Worm (Caenorhabditis elegans) whole organism, early embryonic: ENCODE results near the gene sdc-2.

Experiments used
- B0310.2 ChIP-seq: sonication (generic microtip); optimal IDR thresholded peaks from 2 replicates; lab custom pipeline; 2016; ENCODE audit warnings: mild to moderate bottlenecking, missing genetic modification characterization, missing compliant biosample characterization
- F13C5.2 ChIP-seq: sonication (generic microtip); optimal IDR thresholded peaks from 2 replicates; lab custom pipeline; 2017; ENCODE audit warnings: mild to moderate bottlenecking, missing genetic modification characterization, inconsistent platforms, missing compliant biosample characterization
- aly-1 ChIP-seq: sonication (generic microtip); optimal IDR thresholded peaks from 2 replicates; lab custom pipeline; 2016; ENCODE audit warnings: missing genetic modification characterization, missing compliant biosample characterization
- ama-1 ChIP-seq: fragments of 150-350 bp; optimal IDR thresholded peaks from 2 replicates; lab custom pipeline; 2014
- ceh-13 ChIP-seq: fragments of 200-800 bp; sonication (Bioruptor generic); optimal IDR thresholded peaks from 2 replicates; lab custom pipeline; 2018; ENCODE audit warnings: mild to moderate bottlenecking, missing genetic modification characterization, missing compliant biosample characterization
- ceh-36 ChIP-seq: sonication (generic microtip); optimal IDR thresholded peaks from 2 replicates; lab custom pipeline; 2016; ENCODE audit warnings: missing genetic modification characterization, inconsistent platforms, missing compliant biosample characterization
- ets-7 ChIP-seq: sonication (generic microtip); optimal IDR thresholded peaks from 2 replicates; lab custom pipeline; 2016; ENCODE audit warnings: missing genotype, missing genetic modification characterization, missing compliant biosample characterization
- flt-1 ChIP-seq: fragments of 200-800 bp; sonication (Bioruptor generic); IDR thresholded peaks from 2 replicates; pipeline ENCODE4 v1.3.6; 2022; ENCODE audit warnings: missing genetic modification characterization, missing compliant biosample characterization
- hmbx-1 ChIP-seq: sonication (generic microtip); optimal IDR thresholded peaks from 2 replicates; lab custom pipeline; 2016; ENCODE audit warnings: mild to moderate bottlenecking, missing genetic modification characterization, missing compliant biosample characterization
- hmg-4 ChIP-seq: fragments of 200-800 bp; sonication (Bioruptor generic); optimal IDR thresholded peaks from 2 replicates; lab custom pipeline; 2018; ENCODE audit warnings: mild to moderate bottlenecking, missing genetic modification characterization, missing compliant biosample characterization
- hnd-1 ChIP-seq: sonication (generic microtip); optimal IDR thresholded peaks from 2 replicates; lab custom pipeline; 2016; ENCODE audit warnings: missing genetic modification characterization, missing compliant biosample characterization
- pes-1 ChIP-seq: fragments of 200-800 bp; sonication (Bioruptor generic); IDR thresholded peaks from 2 replicates; pipeline ENCODE4 v1.3.6; 2022; ENCODE audit warnings: missing genetic modification reagents, missing genetic modification characterization, missing compliant biosample characterization
- scrt-1 ChIP-seq: fragments of 200-800 bp; sonication (Bioruptor generic); IDR thresholded peaks from 2 replicates; pipeline ENCODE4 v1.3.6; 2022; ENCODE audit warnings: missing genetic modification characterization, missing compliant biosample characterization
- sea-1 ChIP-seq: fragments of 200-800 bp; sonication (Bioruptor generic); conservative IDR thresholded peaks from 2 replicates; pipeline ENCODE4 v1.3.6; 2022; ENCODE audit warnings: missing genetic modification characterization, missing compliant biosample characterization
- tbx-11 ChIP-seq: fragments of 200-800 bp; sonication (Bioruptor generic); IDR thresholded peaks from 2 replicates; pipeline ENCODE4 v1.3.6; 2022; ENCODE audit warnings: missing genetic modification characterization, missing compliant biosample characterization
- tbx-37 ChIP-seq: fragments of 200-800 bp; sonication (Bioruptor generic); conservative IDR thresholded peaks from 2 replicates; pipeline ENCODE4 v1.3.6; 2022; ENCODE audit warnings: missing genetic modification reagents, missing genetic modification characterization, missing compliant biosample characterization
- tra-4 ChIP-seq: sonication (generic microtip); optimal IDR thresholded peaks from 2 replicates; lab custom pipeline; 2017; ENCODE audit warnings: missing genetic modification characterization, missing compliant biosample characterization

Gene sdc-2

ce11 chrX:11558156-11558555, 35.6 kb downstream of the sdc-2 start:
- no peak for TF ChIP-seq hmbx-1
- no peak for TF ChIP-seq tbx-37 (GFP tag; lab: Robert Waterston, UW)
- no peak for TF ChIP-seq aly-1 (tag; lab: Kevin White, UChicago)
- no peak for TF ChIP-seq ets-7 (tag; lab: Kevin White, UChicago)
- no peak for TF ChIP-seq ama-1 (lab: Kevin White, UChicago)
- TF ChIP-seq F13C5.2 (tag; lab: Kevin White, UChicago) = no peak
- no peak for TF ChIP-seq tra-4 (tag; lab: Kevin White, UChicago)
- no peak for TF ChIP-seq hnd-1 (tag; lab: Kevin White, UChicago)
- TF ChIP-seq scrt-1 (GFP tag; lab: Robert Waterston, UW) = no peak
- no peak for TF ChIP-seq ceh-36 (tag; lab: Kevin White, UChicago)
- no peak for TF ChIP-seq ceh-13 (GFP tag; lab: Kevin White, UChicago)
- TF ChIP-seq sea-1 (GFP tag; lab: Robert Waterston, UW) = no peak
- TF ChIP-seq flt-1 = no peak
- no peak for TF ChIP-seq hmg-4 (GFP tag; lab: Kevin White, UChicago)

DNA sequence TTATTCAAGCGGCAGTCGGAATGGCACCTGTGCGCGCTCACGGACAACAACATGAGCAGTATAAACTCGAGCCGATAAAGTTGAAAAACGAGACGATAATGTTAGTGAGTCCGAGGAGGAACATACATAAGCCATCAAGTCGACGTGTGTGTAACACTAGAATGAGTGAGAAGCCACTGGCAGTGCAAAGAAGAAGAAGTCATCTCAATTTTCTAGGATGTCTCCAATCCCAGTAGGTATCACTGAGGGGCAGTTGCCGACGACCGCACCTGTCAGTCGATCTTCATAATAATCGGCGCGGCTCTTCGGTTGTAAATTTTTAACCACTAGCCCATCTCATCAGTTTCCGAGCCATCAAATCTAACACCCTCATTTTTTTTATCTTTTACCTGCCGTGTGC, 37.6 kb downstream of the sdc-2 start:
- TF ChIP-seq B0310.2 (tag; lab: Kevin White, UChicago) (no peak), hmbx-1 (no peak), ets-7 (tag; lab: Kevin White, UChicago) (no peak), tbx-11 (GFP tag; lab: Robert Waterston, UW) (no peak), scrt-1 (GFP tag; lab: Robert Waterston, UW) (no peak), F13C5.2 (tag; lab: Kevin White, UChicago) (no peak), tbx-37 (GFP tag; lab: Robert Waterston, UW) (no peak), ama-1 (lab: Kevin White, UChicago) (no peak), ceh-13 (GFP tag; lab: Kevin White, UChicago) (no peak), hnd-1 (tag; lab: Kevin White, UChicago) (no peak), flt-1 (no peak), hmg-4 (GFP tag; lab: Kevin White, UChicago) (no peak), sea-1 (GFP tag; lab: Robert Waterston, UW) (no peak), ceh-36 (tag; lab: Kevin White, UChicago) (no peak)

DNA sequence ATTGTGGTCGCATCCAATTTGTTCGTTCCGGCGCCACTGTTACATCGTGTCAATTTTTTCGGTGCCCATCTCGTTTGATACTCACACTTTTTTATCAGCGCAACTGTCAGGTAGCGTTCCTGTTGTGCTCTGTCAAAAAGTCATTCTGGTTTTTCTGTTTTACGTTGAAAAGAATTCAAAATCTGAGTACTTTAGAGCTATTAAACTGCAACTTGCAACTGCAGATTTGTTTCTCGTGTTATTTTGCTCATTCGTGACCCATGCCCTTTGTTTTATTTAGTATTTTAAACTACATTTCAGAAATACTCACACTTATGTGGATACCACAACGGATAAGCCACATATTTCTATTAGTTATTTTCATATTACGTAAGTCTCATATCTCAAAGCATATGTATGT, 38.1 kb downstream of the sdc-2 start, which contains the start of gene lev-8:
TSS of gene lev-8 (plus strand) at position 301 of the 400 bp plus-strand sequence.
- no peak for TF ChIP-seq ets-7 (tag; lab: Kevin White, UChicago)
- no peak for TF ChIP-seq hnd-1 (tag; lab: Kevin White, UChicago)
- TF ChIP-seq tbx-37 (GFP tag; lab: Robert Waterston, UW) = no peak
- TF ChIP-seq hmbx-1 = no peak
- TF ChIP-seq scrt-1 (GFP tag; lab: Robert Waterston, UW) = no peak
- no peak for TF ChIP-seq F13C5.2 (tag; lab: Kevin White, UChicago)
- TF ChIP-seq flt-1 = no peak
- TF ChIP-seq ceh-36 (tag; lab: Kevin White, UChicago) = no peak

DNA sequence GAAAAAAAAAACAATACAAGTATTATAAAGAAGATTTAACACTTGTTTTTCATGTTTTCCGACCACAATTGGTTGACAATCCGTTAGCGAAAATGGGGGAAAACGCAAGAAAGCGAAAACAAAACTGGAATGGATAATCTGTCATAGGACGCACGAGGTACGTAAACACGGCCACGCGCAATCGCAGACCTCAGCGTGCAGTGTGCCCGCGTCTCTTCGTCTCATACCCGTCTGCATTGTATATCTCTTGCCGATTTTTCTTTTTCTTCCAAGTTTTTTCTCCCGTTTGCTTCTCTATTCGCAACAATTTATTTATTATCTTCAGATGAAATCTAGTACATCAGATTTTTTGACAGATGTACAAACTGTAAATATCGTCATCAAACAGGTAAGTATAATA, 41.2 kb downstream of the sdc-2 start, which contains the start of gene trpp-9:
TSS of gene trpp-9 (plus strand) at position 261 of the 400 bp plus-strand sequence.
- TF ChIP-seq hnd-1 (tag; lab: Kevin White, UChicago) (no peak), pes-1 (GFP tag; lab: Robert Waterston, UW) (no peak), hmbx-1 (no peak), hmg-4 (GFP tag; lab: Kevin White, UChicago) (peak; percentile 58), tbx-11 (GFP tag; lab: Robert Waterston, UW) (no peak), tbx-37 (GFP tag; lab: Robert Waterston, UW) (no peak), sea-1 (GFP tag; lab: Robert Waterston, UW) (no peak), scrt-1 (GFP tag; lab: Robert Waterston, UW) (no peak), flt-1 (no peak), tra-4 (tag; lab: Kevin White, UChicago) (no peak), B0310.2 (tag; lab: Kevin White, UChicago) (no peak), ceh-13 (GFP tag; lab: Kevin White, UChicago) (no peak), ets-7 (tag; lab: Kevin White, UChicago) (no peak), ceh-36 (tag; lab: Kevin White, UChicago) (no peak), F13C5.2 (tag; lab: Kevin White, UChicago) (peak; percentile 78), aly-1 (tag; lab: Kevin White, UChicago) (no peak), ama-1 (lab: Kevin White, UChicago) (no peak)

- no peak for TF ChIP-seq F13C5.2 (tag; lab: Kevin White, UChicago)
- TF ChIP-seq ceh-36 (tag; lab: Kevin White, UChicago) = no peak
- TF ChIP-seq hnd-1 (tag; lab: Kevin White, UChicago) = no peak
- no peak for TF ChIP-seq B0310.2 (tag; lab: Kevin White, UChicago)
Observed at ce11 chrX:11569744-11570359, 47.3 kb downstream of the sdc-2 start.

- TF ChIP-seq scrt-1 (GFP tag; lab: Robert Waterston, UW) (no peak), hnd-1 (tag; lab: Kevin White, UChicago) (no peak), pes-1 (GFP tag; lab: Robert Waterston, UW) (no peak)
Observed at ce11 chrX:11571714-11572113, 49.2 kb downstream of the sdc-2 start.

- TF ChIP-seq tra-4 (tag; lab: Kevin White, UChicago) = no peak
- TF ChIP-seq hmg-4 (GFP tag; lab: Kevin White, UChicago) = no peak
- TF ChIP-seq ceh-36 (tag; lab: Kevin White, UChicago) = no peak
- TF ChIP-seq flt-1 = no peak
- no peak for TF ChIP-seq B0310.2 (tag; lab: Kevin White, UChicago)
- no peak for TF ChIP-seq sea-1 (GFP tag; lab: Robert Waterston, UW)
- no peak for TF ChIP-seq scrt-1 (GFP tag; lab: Robert Waterston, UW)
- no peak for TF ChIP-seq tbx-11 (GFP tag; lab: Robert Waterston, UW)
- TF ChIP-seq ama-1 (lab: Kevin White, UChicago) = no peak
- TF ChIP-seq pes-1 (GFP tag; lab: Robert Waterston, UW) = no peak
- no peak for TF ChIP-seq ceh-13 (GFP tag; lab: Kevin White, UChicago)
- no peak for TF ChIP-seq hmbx-1
- no peak for TF ChIP-seq F13C5.2 (tag; lab: Kevin White, UChicago)
- TF ChIP-seq hnd-1 (tag; lab: Kevin White, UChicago) = no peak
- TF ChIP-seq ets-7 (tag; lab: Kevin White, UChicago) = no peak
Observed at ce11 chrX:11572205-11572604, 49.7 kb downstream of the sdc-2 start, which contains the start of gene frm-3. TSS of gene frm-3 (plus strand) at chrX:11572505.
